Fruit fly (Drosophila melanogaster) whole organism, adult: ENCODE measurements around the gene Ddr.

Source experiments
- CG14711 ChIP-seq: fragments of 200-800 bp; sonication (Bioruptor generic); optimal IDR thresholded peaks from 2 replicates; lab custom pipeline; 2018; ENCODE audit warnings: missing biosample characterization, mild to moderate bottlenecking, missing genetic modification characterization, moderate library complexity
- Mnt ChIP-seq: fragments of 200-800 bp; sonication (Bioruptor generic); optimal IDR thresholded peaks from 2 replicates; lab custom pipeline; 2016; ENCODE audit warnings: missing biosample characterization, mild to moderate bottlenecking, missing genetic modification characterization
- bab1 ChIP-seq: fragments of 200-800 bp; sonication (Bioruptor generic); optimal IDR thresholded peaks from 3 replicates; lab custom pipeline; 2019; ENCODE audit warnings: missing biosample characterization, mild to moderate bottlenecking, missing genetic modification characterization, moderate library complexity
- ovo ChIP-seq: fragments of 200-800 bp; sonication (Bioruptor generic); optimal IDR thresholded peaks from 2 replicates; lab custom pipeline; 2016; ENCODE audit warnings: missing biosample characterization, missing genetic modification characterization

DNA sequence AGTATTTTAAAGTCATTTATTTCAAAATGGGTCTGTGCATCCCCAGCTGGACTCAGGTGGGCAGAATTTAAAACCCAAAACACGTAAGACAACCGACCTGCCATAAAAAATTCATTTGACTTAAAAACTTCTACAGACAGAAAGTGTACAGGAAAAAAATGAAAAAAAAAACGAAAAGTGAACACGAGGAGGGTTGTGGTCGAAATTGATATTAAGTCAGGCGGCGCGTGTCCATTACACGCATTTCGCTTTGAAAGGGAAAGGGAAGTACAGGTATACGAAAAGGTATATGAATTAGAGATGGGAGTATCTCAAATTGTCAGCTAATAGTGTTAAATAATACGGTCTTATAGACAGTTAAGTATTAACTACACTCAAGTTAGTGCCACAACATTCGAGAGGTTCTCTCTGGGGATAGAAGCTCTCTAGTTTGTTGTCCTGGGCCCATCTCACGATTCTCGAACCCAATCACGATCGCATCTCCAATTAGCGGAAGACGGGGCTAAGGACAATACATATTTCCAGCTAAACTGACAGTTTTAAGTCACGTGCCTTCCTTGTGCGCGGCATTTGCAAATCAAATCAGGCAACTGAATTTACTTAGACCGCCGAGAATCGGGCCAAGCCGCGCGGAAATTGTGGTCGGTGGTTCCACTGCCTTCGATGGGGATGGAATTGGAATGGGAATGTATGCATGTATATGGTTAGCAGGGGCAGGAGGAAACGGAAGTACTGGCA, 34.1 kb upstream of the Ddr start:
- TF ChIP-seq CG14711 (tag; lab: Kevin White, UChicago) (no peak), bab1 (GFP tag; lab: Kevin White, UChicago) (no peak), ovo (no peak), Mnt (GFP tag; lab: Kevin White, UChicago) (no peak)
